Worm (Caenorhabditis elegans) whole organism, L2 larva: ENCODE results near the gene Y19D2B.1.

Experiments
- nhr-6 ChIP-seq: fragments of 150-350 bp; optimal IDR thresholded peaks from 2 replicates; lab custom pipeline; 2014; ENCODE audit warnings: missing biosample characterization, missing genetic modification characterization
- unc-62 ChIP-seq: fragments of 150-350 bp; optimal IDR thresholded peaks from 2 replicates; lab custom pipeline; 2014; ENCODE audit warnings: missing biosample characterization, missing genetic modification reagents, missing genetic modification characterization
- zag-1 ChIP-seq: fragments of 150-350 bp; optimal IDR thresholded peaks from 2 replicates; lab custom pipeline; 2014; ENCODE audit warnings: missing biosample characterization, missing genetic modification characterization
- ztf-11 ChIP-seq: sonication (generic microtip); optimal IDR thresholded peaks from 2 replicates; lab custom pipeline; 2017; ENCODE audit warnings: missing biosample characterization, missing genetic modification characterization

ce11 chrII:10959138-10959537 is 36.4 kb upstream of the Y19D2B.1 start:
- TF ChIP-seq ztf-11 (tag; lab: Kevin White, UChicago) (no peak), unc-62 (no peak), zag-1 (tag; lab: Kevin White, UChicago) (peak; percentile 55), nhr-6 (tag; lab: Kevin White, UChicago) (no peak)
